Fruit fly (Drosophila melanogaster) whole organism, wandering third instar larva: Measurements from ENCODE around the gene CG16789.

ENCODE experiments used
- Abd-B ChIP-seq: fragments of >200 bp; optimal IDR thresholded peaks from 2 replicates; lab custom pipeline; 2017; ENCODE audit warnings: missing biosample characterization, missing genetic modification characterization
- CG32264 ChIP-seq: fragments of 200-800 bp; sonication (Bioruptor generic); optimal IDR thresholded peaks from 2 replicates; lab custom pipeline; 2016; ENCODE audit warnings: missing biosample characterization, missing genetic modification characterization
- CG9705 ChIP-seq: fragments of 200-800 bp; sonication (Bioruptor generic); optimal IDR thresholded peaks from 2 replicates; lab custom pipeline; 2018; ENCODE audit warnings: missing biosample characterization, mild to moderate bottlenecking, missing genetic modification characterization
- CrebA ChIP-seq: fragments of 200-800 bp; sonication (Bioruptor generic); optimal IDR thresholded peaks from 2 replicates; lab custom pipeline; 2016; ENCODE audit warnings: missing biosample characterization, mild to moderate bottlenecking, missing genetic modification characterization, borderline replicate concordance
- Dif ChIP-seq: fragments of 200-275, 200-300 bp; sonication (Bioruptor generic); optimal IDR thresholded peaks from 2 replicates; lab custom pipeline; 2018; ENCODE audit warnings: missing biosample characterization, missing genetic modification characterization; ENCODE audit not compliant: partially characterized antibody
- GATAd ChIP-seq: sonication (Bioruptor generic); optimal IDR thresholded peaks from 2 replicates; lab custom pipeline; 2016; ENCODE audit warnings: missing biosample characterization, missing genetic modification characterization
- HLH106 ChIP-seq: fragments of 200-800 bp; optimal IDR thresholded peaks from 3 replicates; lab custom pipeline; 2019; ENCODE audit warnings: missing biosample characterization, mild to moderate bottlenecking, missing genetic modification characterization, moderate library complexity
- Hnf4 ChIP-seq: fragments of 200-800 bp; sonication (Bioruptor generic); optimal IDR thresholded peaks from 2 replicates; lab custom pipeline; 2016; ENCODE audit warnings: missing biosample characterization, mild to moderate bottlenecking, missing genetic modification characterization
- Hr78 ChIP-seq: fragments of >200 bp; optimal IDR thresholded peaks from 2 replicates; lab custom pipeline; 2017; ENCODE audit warnings: missing biosample characterization, missing genetic modification characterization
- Hr83 ChIP-seq: fragments of 200-300 bp; sonication (Bioruptor generic); optimal IDR thresholded peaks from 2 replicates; lab custom pipeline; 2016; ENCODE audit warnings: missing biosample characterization, mild to moderate bottlenecking, missing genetic modification characterization, moderate library complexity; ENCODE audit not compliant: poor library complexity, severe bottlenecking
- Jra ChIP-seq: sonication (Bioruptor generic); optimal IDR thresholded peaks from 2 replicates; lab custom pipeline; 2016; ENCODE audit warnings: missing biosample characterization, missing genetic modification characterization
- N ChIP-seq: fragments of >200 bp; optimal IDR thresholded peaks from 2 replicates; lab custom pipeline; 2018; ENCODE audit warnings: missing biosample characterization, missing external identifiers, missing genetic modification characterization
- OdsH ChIP-seq: fragments of 200-800 bp; sonication (Bioruptor generic); optimal IDR thresholded peaks from 2 replicates; lab custom pipeline; 2016; ENCODE audit warnings: missing biosample characterization, mild to moderate bottlenecking, missing genetic modification characterization
- Rel ChIP-seq, 2 experiments: fragments of 200-800 bp; sonication (Bioruptor generic) in 1 of 2; optimal IDR thresholded peaks; 2 replicates in 1 of 2; 3 replicates in 1 of 2; lab custom pipeline; 2016 to 2019; ENCODE audit warnings: mild to moderate bottlenecking in 2 of 2, missing biosample characterization in 2 of 2, missing genetic modification characterization in 2 of 2, moderate library complexity in 1 of 2
- Sp1 ChIP-seq: fragments of 200-800 bp; sonication (Bioruptor generic); optimal IDR thresholded peaks from 3 replicates; lab custom pipeline; 2019; ENCODE audit warnings: missing biosample characterization, mild to moderate bottlenecking, missing genetic modification characterization, moderate library complexity
- Vsx2 ChIP-seq: fragments of 200-300, 225-300 bp; sonication (Bioruptor generic); optimal IDR thresholded peaks from 2 replicates; lab custom pipeline; 2018; ENCODE audit warnings: missing biosample characterization, missing genetic modification characterization; ENCODE audit not compliant: partially characterized antibody
- br ChIP-seq: fragments of 200-800 bp; sonication (Bioruptor generic); optimal IDR thresholded peaks from 2 replicates; lab custom pipeline; 2016; ENCODE audit warnings: missing biosample characterization, missing genetic modification characterization
- brk ChIP-seq: fragments of 200-800 bp; sonication (Bioruptor generic); optimal IDR thresholded peaks from 2 replicates; lab custom pipeline; 2016; ENCODE audit warnings: missing biosample characterization, mild to moderate bottlenecking, missing genetic modification characterization
- dl ChIP-seq, 2 experiments: fragments of 175-275, 200-275 bp in 1 of 2; fragments of 200-275 bp in 1 of 2; sonication (Bioruptor generic); optimal IDR thresholded peaks; lab custom pipeline; 2018; ENCODE audit warnings: mild to moderate bottlenecking in 2 of 2, missing biosample characterization in 2 of 2, missing genetic modification characterization in 2 of 2, moderate library complexity in 2 of 2; ENCODE audit not compliant: partially characterized antibody in 2 of 2, insufficient read depth in 1 of 2
- dmrt93B ChIP-seq: fragments of 200-800 bp; sonication (Bioruptor generic); optimal IDR thresholded peaks from 2 replicates; lab custom pipeline; 2018; ENCODE audit warnings: missing biosample characterization, mild to moderate bottlenecking, missing genetic modification characterization
- dsf ChIP-seq: sonication (Bioruptor generic); optimal IDR thresholded peaks from 2 replicates; lab custom pipeline; 2016; ENCODE audit warnings: missing biosample characterization, missing genetic modification characterization, borderline replicate concordance
- ey ChIP-seq: fragments of 200-800 bp; sonication (Bioruptor generic); optimal IDR thresholded peaks from 2 replicates; lab custom pipeline; 2016; ENCODE audit warnings: missing biosample characterization, missing genetic modification characterization
- foxo ChIP-seq, 2 experiments: fragments of 200-800 bp; sonication (Bioruptor generic); optimal IDR thresholded peaks; 2 replicates in 1 of 2; 3 replicates in 1 of 2; lab custom pipeline; 2016 to 2017; ENCODE audit warnings: missing biosample characterization in 2 of 2, missing genetic modification characterization in 2 of 2
- fru ChIP-seq: fragments of 200-800 bp; sonication (Bioruptor generic); optimal IDR thresholded peaks from 3 replicates; lab custom pipeline; 2016; ENCODE audit warnings: missing biosample characterization, mild to moderate bottlenecking, missing genetic modification characterization
- h ChIP-seq: fragments of 200-800 bp; sonication (Bioruptor generic); optimal IDR thresholded peaks from 3 replicates; lab custom pipeline; 2016; ENCODE audit warnings: missing biosample characterization, mild to moderate bottlenecking, missing genetic modification characterization
- jim ChIP-seq: fragments of 175-275, 200-325 bp; sonication (Bioruptor generic); optimal IDR thresholded peaks from 2 replicates; lab custom pipeline; 2016; ENCODE audit warnings: missing biosample characterization, mild to moderate bottlenecking, missing genetic modification characterization
- lola ChIP-seq: fragments of >200 bp; optimal IDR thresholded peaks from 2 replicates; lab custom pipeline; 2017; ENCODE audit warnings: missing biosample characterization, missing genetic modification characterization
- psq ChIP-seq: fragments of 200-800 bp; sonication (Bioruptor generic); optimal IDR thresholded peaks from 3 replicates; lab custom pipeline; 2017; ENCODE audit warnings: missing biosample characterization, mild to moderate bottlenecking, missing genetic modification characterization, moderate library complexity
- rgr ChIP-seq: fragments of 200-800 bp; sonication (Bioruptor generic); optimal IDR thresholded peaks from 3 replicates; lab custom pipeline; 2016; ENCODE audit warnings: missing biosample characterization, mild to moderate bottlenecking, missing genetic modification characterization
- sv ChIP-seq: fragments of 200-800 bp; sonication (Bioruptor generic); optimal IDR thresholded peaks from 3 replicates; lab custom pipeline; 2016; ENCODE audit warnings: missing biosample characterization, missing genetic modification characterization
- tai ChIP-seq: sonication (Bioruptor generic); optimal IDR thresholded peaks from 2 replicates; lab custom pipeline; 2016; ENCODE audit warnings: missing biosample characterization, missing genetic modification characterization
- woc ChIP-seq: sonication (Bioruptor generic); optimal IDR thresholded peaks from 2 replicates; lab custom pipeline; 2016; ENCODE audit warnings: missing biosample characterization, mild to moderate bottlenecking, missing genetic modification characterization

CG16789 gene

DNA sequence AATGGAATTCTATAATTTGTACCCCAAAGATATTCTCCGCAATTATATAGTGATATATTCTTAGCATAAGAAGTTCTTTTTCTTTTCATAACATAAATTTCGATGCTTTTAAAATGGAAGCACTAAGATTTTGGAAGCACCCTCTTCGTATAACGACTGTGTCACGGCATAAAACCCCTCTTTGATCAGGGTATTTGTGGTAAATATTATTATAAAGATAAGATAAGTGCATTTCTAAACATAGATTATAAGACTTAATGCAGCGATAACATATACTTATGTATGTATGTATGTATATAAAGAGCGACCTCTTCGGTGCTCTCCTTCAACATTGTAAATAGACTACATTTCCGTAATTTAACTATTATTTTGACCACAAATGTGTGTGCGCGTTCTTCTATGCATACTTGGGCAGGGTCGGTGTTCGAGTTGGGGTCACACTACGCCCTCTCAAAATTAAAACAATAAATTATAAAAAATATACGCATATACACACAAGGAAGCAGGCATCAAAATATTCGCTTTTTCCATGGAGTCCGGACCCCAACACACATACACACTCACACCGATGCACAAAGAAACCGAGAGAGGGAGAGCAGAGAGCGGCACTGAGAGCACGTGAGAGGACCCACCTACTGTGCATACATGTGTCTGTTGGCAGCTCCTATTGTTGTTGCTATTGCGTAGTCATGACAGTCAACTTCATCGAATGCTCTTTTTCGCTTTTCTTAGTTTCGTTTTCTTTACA, 15.6 kb upstream of the CG16789 start (continued):
- TF ChIP-seq brk (GFP tag; lab: Kevin White, UChicago) (peak; percentile 24), GATAd (GFP tag; lab: Kevin White, UChicago) (no peak), Hr83 (GFP tag; lab: Kevin White, UChicago) (peak; percentile 91), Vsx2 (GFP tag; lab: Kevin White, UChicago) (peak; percentile 98), br (GFP tag; lab: Kevin White, UChicago) (peak; percentile 26), lola (GFP tag; lab: Kevin White, UChicago) (no peak), sv (GFP tag; lab: Kevin White, UChicago) (no peak), CG32264 (GFP tag; lab: Kevin White, UChicago) (peak; percentile 16), Dif (GFP tag; lab: Kevin White, UChicago) (peak; percentile 100), Hnf4 (GFP tag; lab: Kevin White, UChicago) (peak; percentile 70), Sp1 (no peak)
- TF ChIP-seq, all 38 proteins: peak for 15

DNA sequence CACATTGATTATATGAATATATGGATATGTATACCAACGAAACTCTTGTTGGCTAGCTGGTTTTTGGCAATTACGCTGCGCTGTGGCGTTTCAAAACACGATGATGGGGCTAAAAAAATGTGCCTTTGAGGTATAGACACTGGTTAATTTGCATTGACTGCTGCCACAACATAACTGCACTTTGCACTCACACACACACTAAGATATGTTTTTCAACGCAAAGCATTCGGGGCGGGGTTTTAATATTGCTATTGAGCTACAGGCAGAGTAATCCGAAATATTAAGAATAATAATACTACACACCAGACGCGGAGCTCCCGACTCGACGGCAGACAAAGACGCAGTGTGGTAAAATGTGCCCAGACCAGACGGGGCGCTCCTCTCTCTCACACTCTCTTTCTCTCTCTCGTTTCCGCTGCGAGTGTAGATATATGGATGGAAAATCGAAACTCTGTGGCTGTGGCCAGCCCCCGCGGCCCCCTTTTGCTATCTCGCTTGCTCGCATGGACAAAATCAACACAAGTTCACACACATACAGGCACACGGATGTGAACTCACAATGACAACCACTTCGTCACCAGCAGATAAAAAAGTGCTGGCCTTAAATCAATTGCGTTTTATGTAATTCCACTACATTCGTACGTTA, 14.9 kb upstream of the CG16789 start:
- no peak for TF ChIP-seq Hr78 (GFP tag; lab: Kevin White, UChicago)
- no peak for TF ChIP-seq dmrt93B (GFP tag; lab: Kevin White, UChicago)
- TF ChIP-seq N (GFP tag; lab: Kevin White, UChicago), result peak; percentile 49
- TF ChIP-seq psq, result peak; percentile 42
- no peak for TF ChIP-seq GATAd (GFP tag; lab: Kevin White, UChicago)
- TF ChIP-seq Hr83 (GFP tag; lab: Kevin White, UChicago), result peak; percentile 94
- TF ChIP-seq dl (GFP tag; optimal IDR thresholded peaks at IDR 0.05; lab: Kevin White, UChicago; ENCODE audit: insufficient read depth in 1 of 2, partially characterized antibody in 2 of 2), result peak; percentile 96
- TF ChIP-seq fru (GFP tag; lab: Kevin White, UChicago), result peak; percentile 57
- no peak for TF ChIP-seq tai (GFP tag; lab: Kevin White, UChicago)
- no peak for TF ChIP-seq CG9705 (GFP tag; lab: Kevin White, UChicago)
- peak; percentile 59 for TF ChIP-seq Jra (GFP tag; lab: Kevin White, UChicago)
- peak; percentile 36 for TF ChIP-seq Hnf4 (GFP tag; lab: Kevin White, UChicago)
- peak; percentile 80 for TF ChIP-seq h (GFP tag; lab: Kevin White, UChicago)
- peak; percentile 68 for TF ChIP-seq rgr (GFP tag; lab: Kevin White, UChicago)
- peak in 1 of 2 experiments; percentile 58 for TF ChIP-seq foxo (GFP tag; optimal IDR thresholded peaks at IDR 0.05; lab: Kevin White, UChicago)
- TF ChIP-seq Dif (GFP tag; lab: Kevin White, UChicago), result peak; percentile 96
- no peak for TF ChIP-seq brk (GFP tag; lab: Kevin White, UChicago)
- TF ChIP-seq woc, result peak; percentile 24
- TF ChIP-seq HLH106, result peak; percentile 39
- peak; percentile 20 for TF ChIP-seq jim (GFP tag; lab: Kevin White, UChicago)
- peak; percentile 66 for TF ChIP-seq br (GFP tag; lab: Kevin White, UChicago)
- TF ChIP-seq CG32264 (GFP tag; lab: Kevin White, UChicago), result no peak
- no peak for TF ChIP-seq dsf
- peak; percentile 56 for TF ChIP-seq Sp1
- peak; percentile 5 for TF ChIP-seq ey
- peak; percentile 58 for TF ChIP-seq OdsH
- TF ChIP-seq Rel (GFP tag; optimal IDR thresholded peaks at IDR 0.05; lab: Kevin White, UChicago), result no peak
- peak; percentile 73 for TF ChIP-seq Rel (tag; optimal IDR thresholded peaks at IDR 0.05; lab: Kevin White, UChicago)
- no peak for TF ChIP-seq Abd-B (GFP tag; lab: Kevin White, UChicago)
- TF ChIP-seq CrebA (GFP tag; lab: Kevin White, UChicago), result no peak
